Fruit fly (Drosophila melanogaster): ENCODE data around the gene Act5C.

Act5C gene

DNA sequence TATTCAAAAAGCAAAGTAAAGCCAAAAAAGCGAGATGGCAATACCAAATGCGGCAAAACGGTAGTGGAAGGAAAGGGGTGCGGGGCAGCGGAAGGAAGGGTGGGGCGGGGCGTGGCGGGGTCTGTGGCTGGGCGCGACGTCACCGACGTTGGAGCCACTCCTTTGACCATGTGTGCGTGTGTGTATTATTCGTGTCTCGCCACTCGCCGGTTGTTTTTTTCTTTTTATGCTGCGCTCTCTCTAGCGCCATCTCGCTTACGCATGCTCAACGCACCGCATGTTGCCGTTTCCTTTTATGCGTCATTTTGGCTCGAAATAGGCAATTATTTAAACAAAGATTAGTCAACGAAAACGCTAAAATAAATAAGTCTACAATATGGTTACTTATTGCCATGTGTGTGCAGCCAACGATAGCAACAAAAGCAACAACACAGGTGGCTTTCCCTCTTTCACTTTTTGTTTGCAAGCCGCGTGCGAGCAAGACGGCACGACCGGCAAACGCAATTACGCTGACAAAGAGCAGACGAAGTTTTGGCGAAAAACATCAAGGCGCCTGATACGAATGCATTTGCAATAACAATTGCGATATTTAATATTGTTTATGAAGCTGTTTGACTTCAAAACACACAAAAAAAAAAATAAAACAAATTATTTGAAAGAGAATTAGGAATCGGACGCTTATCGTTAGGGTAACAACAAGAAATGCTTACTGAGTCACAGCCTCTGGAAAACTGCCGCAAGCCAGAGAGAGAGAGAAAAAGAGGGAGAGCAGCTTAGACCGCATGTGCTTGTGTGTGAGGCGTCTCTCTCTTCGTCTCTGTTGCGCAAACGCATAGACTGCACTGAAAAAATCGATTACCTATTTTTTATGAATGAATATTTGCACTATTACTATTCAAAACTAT lies 1.2 kb upstream of the Act5C start:
- no peak for TF ChIP-seq esn (GFP tag; optimal IDR thresholded peaks at IDR 0.05)
- TF ChIP-seq Sox102F (GFP tag; optimal IDR thresholded peaks at IDR 0.05) = no peak
- TF ChIP-seq CG34406 (GFP tag; optimal IDR thresholded peaks at IDR 0.05) = no peak
- no peak for TF ChIP-seq Hr39 (GFP tag; optimal IDR thresholded peaks at IDR 0.05)
- peak; percentile 55 to 75 for TF ChIP-seq ss (GFP tag; optimal IDR thresholded peaks at IDR 0.05)
- no peak for TF ChIP-seq lz (GFP tag; optimal IDR thresholded peaks at IDR 0.05)
- TF ChIP-seq CG15336 (GFP tag; IDR thresholded peaks at IDR 0.05) = 0 out of 2 replicates have a peak, but pooled peaks have one; percentile 15
- no peak for TF ChIP-seq fd85E (GFP tag; optimal IDR thresholded peaks at IDR 0.05)
- TF ChIP-seq CG8319 (GFP tag; optimal IDR thresholded peaks at IDR 0.05) = no peak
- no peak for TF ChIP-seq Hr4 (GFP tag; optimal IDR thresholded peaks at IDR 0.05)
- TF ChIP-seq CG11294 (GFP tag; IDR thresholded peaks at IDR 0.05) = no peak
- no peak for TF ChIP-seq Sox15 (GFP tag; optimal IDR thresholded peaks at IDR 0.05)
- no peak for TF ChIP-seq CG11762 (GFP tag; optimal IDR thresholded peaks at IDR 0.05; ENCODE audit: insufficient read depth)
- peak; percentile 40 for TF ChIP-seq Blimp-1 (GFP tag; optimal IDR thresholded peaks at IDR 0.05)
- no peak for TF ChIP-seq CG16779 (tag; optimal IDR thresholded peaks at IDR 0.05)
- no peak for TF ChIP-seq dac (GFP tag; optimal IDR thresholded peaks at IDR 0.05)
- TF ChIP-seq CG6276 (GFP tag; optimal IDR thresholded peaks at IDR 0.05) = peak; percentile 6
- TF ChIP-seq CG8632 (GFP tag; optimal IDR thresholded peaks at IDR 0.05) = no peak
- no peak for TF ChIP-seq Hr38 (GFP tag; optimal IDR thresholded peaks at IDR 0.05)
- TF ChIP-seq fkh (GFP tag; optimal IDR thresholded peaks at IDR 0.05) = peak; percentile 94
- peak; percentile 57 for TF ChIP-seq CG6854 (GFP tag; optimal IDR thresholded peaks at IDR 0.05)
- TF ChIP-seq Eip93F (GFP tag; optimal IDR thresholded peaks at IDR 0.05) = no peak
- TF ChIP-seq CG6792 (GFP tag; optimal IDR thresholded peaks at IDR 0.05) = no peak
- TF ChIP-seq Eip78C (GFP tag) = no peak
- TF ChIP-seq dsx (GFP tag; optimal IDR thresholded peaks at IDR 0.05; ENCODE audit: poor library complexity, severe bottlenecking) = peak; percentile 30
- peak; percentile 12 for TF ChIP-seq net (GFP tag; optimal IDR thresholded peaks at IDR 0.05)
- no peak for TF ChIP-seq CG3032 (tag; optimal IDR thresholded peaks at IDR 0.05)
- no peak for TF ChIP-seq CG9139 (GFP tag; optimal IDR thresholded peaks at IDR 0.05)
- no peak for TF ChIP-seq Sox14 (GFP tag; optimal IDR thresholded peaks at IDR 0.05)
- TF ChIP-seq CG31627 (GFP tag; optimal IDR thresholded peaks at IDR 0.05) = no peak
- TF ChIP-seq Eip75B (GFP tag; optimal IDR thresholded peaks at IDR 0.05) = no peak
- TF ChIP-seq Smox (GFP tag; optimal IDR thresholded peaks at IDR 0.05) = no peak
- no peak for TF ChIP-seq CG3919 (GFP tag; optimal IDR thresholded peaks at IDR 0.05)
- TF ChIP-seq fd59A (GFP tag; optimal IDR thresholded peaks at IDR 0.05) = peak; percentile 4
- no peak for TF ChIP-seq CG10631 (GFP tag; optimal IDR thresholded peaks at IDR 0.05)
- no peak for TF ChIP-seq Ets21C (GFP tag; optimal IDR thresholded peaks at IDR 0.05)
- TF ChIP-seq CG32006 (GFP tag; optimal IDR thresholded peaks at IDR 0.05) = peak; percentile 18
- TF ChIP-seq CG4318 (GFP tag; optimal IDR thresholded peaks at IDR 0.05) = no peak
- TF ChIP-seq svp (GFP tag) = no peak
- no peak for TF ChIP-seq spab (GFP tag; optimal IDR thresholded peaks at IDR 0.05)
- no peak for TF ChIP-seq Gug (GFP tag; IDR thresholded peaks at IDR 0.05)
- TF ChIP-seq Lpt (GFP tag; optimal IDR thresholded peaks at IDR 0.05) = no peak
- no peak for TF ChIP-seq cyc (GFP tag; optimal IDR thresholded peaks at IDR 0.05)
- TF ChIP-seq salr (GFP tag; optimal IDR thresholded peaks at IDR 0.05) = no peak
- TF ChIP-seq CG6163 (GFP tag; IDR thresholded peaks at IDR 0.05) = peak; percentile 46; the same call in 2 of the 3 replicates
- TF ChIP-seq achi (GFP tag; optimal IDR thresholded peaks at IDR 0.05) = no peak
- TF ChIP-seq Ets96B (tag; optimal IDR thresholded peaks at IDR 0.05) = no peak
- no peak for TF ChIP-seq CG7368 (GFP tag; optimal IDR thresholded peaks at IDR 0.05)
- no peak for TF ChIP-seq OdsH (GFP tag; optimal IDR thresholded peaks at IDR 0.05)
- peak; percentile 23; the same call in 1 of the 3 replicates for TF ChIP-seq CG8119 (GFP tag; IDR thresholded peaks at IDR 0.05)
